Fruit fly (Drosophila melanogaster): ENCODE data around the gene CG5160.
A peak's percentile ranks its signal among the peaks of the same experiment; 100 is the strongest.

CG5160 gene

DNA sequence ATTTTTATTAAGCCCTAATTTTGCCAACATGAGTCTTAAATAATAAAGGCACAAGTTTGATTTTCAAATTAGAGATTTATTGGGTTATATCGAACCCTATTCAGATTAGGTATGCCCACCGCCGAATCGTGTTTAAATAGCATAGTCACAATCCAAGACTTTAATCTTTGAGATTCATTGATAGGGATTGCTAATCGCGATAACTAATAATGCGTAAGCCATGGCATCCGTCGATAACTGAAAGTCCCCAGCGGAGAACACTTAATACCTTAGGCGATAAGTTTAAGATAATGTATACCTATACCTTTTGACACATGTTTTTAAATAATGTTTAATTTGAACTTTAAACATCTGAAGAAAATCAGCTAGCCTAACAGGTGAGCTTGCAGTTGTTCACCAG, 36.9 kb upstream of the CG5160 start:
- TF ChIP-seq brk (GFP tag; optimal IDR thresholded peaks at IDR 0.05) (no peak), dmrt93B (GFP tag; optimal IDR thresholded peaks at IDR 0.05) (no peak), br (GFP tag; optimal IDR thresholded peaks at IDR 0.05) (no peak), psq (GFP tag; optimal IDR thresholded peaks at IDR 0.05) (no peak), Abd-B (GFP tag; optimal IDR thresholded peaks at IDR 0.05) (no peak), jim (GFP tag; optimal IDR thresholded peaks at IDR 0.05) (no peak), HLH106 (tag; optimal IDR thresholded peaks at IDR 0.05) (no peak)

DNA sequence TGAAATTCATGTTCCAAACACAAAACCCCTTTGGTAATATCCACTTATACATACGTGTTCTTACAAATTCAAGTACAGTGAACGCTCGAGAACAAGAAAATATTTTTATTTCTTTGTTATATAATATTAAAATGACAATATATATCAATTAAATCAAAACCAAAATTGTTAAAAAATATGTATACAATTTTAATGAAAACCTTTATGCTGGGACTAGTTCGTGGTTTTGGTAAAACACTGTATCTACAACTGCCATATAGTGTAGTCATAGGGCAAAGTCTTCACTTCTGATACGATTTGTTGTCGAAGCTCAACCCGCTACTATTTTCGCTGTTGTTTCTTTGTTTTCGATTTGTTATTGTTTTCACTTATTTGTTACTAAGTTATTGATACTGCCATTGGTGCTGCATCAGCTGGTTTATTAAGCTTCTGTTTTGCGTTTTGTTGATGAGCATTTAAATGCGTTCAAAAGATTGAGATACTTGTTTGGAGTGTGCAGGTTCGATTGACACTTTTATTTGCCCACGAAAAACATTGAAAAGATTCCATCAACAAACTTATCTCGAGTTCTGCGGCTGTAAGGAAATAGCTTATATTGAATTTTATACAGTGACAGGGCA, 36.3 kb upstream of the CG5160 start:
- TF ChIP-seq br (GFP tag; optimal IDR thresholded peaks at IDR 0.05) (no peak), Rel (GFP tag; optimal IDR thresholded peaks at IDR 0.05) (no peak), Rel (tag; optimal IDR thresholded peaks at IDR 0.05) (peak; percentile 4), dl (GFP tag; optimal IDR thresholded peaks at IDR 0.05; ENCODE audit: insufficient read depth in 1 of 2, partially characterized antibody in 2 of 2) (no peak), usp (GFP tag; optimal IDR thresholded peaks at IDR 0.05) (no peak), sv (GFP tag; optimal IDR thresholded peaks at IDR 0.05) (no peak), rgr (GFP tag; optimal IDR thresholded peaks at IDR 0.05) (peak; percentile 37), HLH106 (tag; optimal IDR thresholded peaks at IDR 0.05) (peak; percentile 36), woc (GFP tag; optimal IDR thresholded peaks at IDR 0.05) (no peak), fru (GFP tag; optimal IDR thresholded peaks at IDR 0.05) (peak; percentile 7), psq (GFP tag; optimal IDR thresholded peaks at IDR 0.05) (peak; percentile 7), CG9705 (GFP tag; optimal IDR thresholded peaks at IDR 0.05) (no peak), Hnf4 (GFP tag; optimal IDR thresholded peaks at IDR 0.05) (peak; percentile 62), pan (optimal IDR thresholded peaks at IDR 0.05) (no peak), Hr78 (GFP tag; optimal IDR thresholded peaks at IDR 0.05) (no peak), OdsH (GFP tag; optimal IDR thresholded peaks at IDR 0.05) (peak; percentile 50), dmrt93B (GFP tag; optimal IDR thresholded peaks at IDR 0.05) (no peak), Vsx2 (GFP tag; optimal IDR thresholded peaks at IDR 0.05; ENCODE audit: partially characterized antibody) (no peak), N (GFP tag; optimal IDR thresholded peaks at IDR 0.05) (no peak), ey (GFP tag; optimal IDR thresholded peaks at IDR 0.05) (peak; percentile 8), lola (GFP tag; optimal IDR thresholded peaks at IDR 0.05) (no peak), Hr83 (GFP tag; optimal IDR thresholded peaks at IDR 0.05; ENCODE audit: poor library complexity, severe bottlenecking) (no peak), h (GFP tag; optimal IDR thresholded peaks at IDR 0.05) (peak; percentile 3), brk (GFP tag; optimal IDR thresholded peaks at IDR 0.05) (peak; percentile 12), Abd-B (GFP tag; optimal IDR thresholded peaks at IDR 0.05) (no peak), sage (GFP tag; optimal IDR thresholded peaks at IDR 0.05) (no peak), Mio (GFP tag; optimal IDR thresholded peaks at IDR 0.05) (no peak), Jra (GFP tag; optimal IDR thresholded peaks at IDR 0.05) (no peak), dsf (GFP tag; optimal IDR thresholded peaks at IDR 0.05; ENCODE audit: borderline replicate concordance) (no peak), Sp1 (GFP tag; optimal IDR thresholded peaks at IDR 0.05) (peak; percentile 50), tai (GFP tag; optimal IDR thresholded peaks at IDR 0.05) (no peak), foxo (GFP tag; optimal IDR thresholded peaks at IDR 0.05) (peak in 1 of 2 experiments; percentile 50), CrebA (GFP tag; optimal IDR thresholded peaks at IDR 0.05; ENCODE audit: borderline replicate concordance) (no peak), Myc (optimal IDR thresholded peaks at IDR 0.05) (no peak)

DNA sequence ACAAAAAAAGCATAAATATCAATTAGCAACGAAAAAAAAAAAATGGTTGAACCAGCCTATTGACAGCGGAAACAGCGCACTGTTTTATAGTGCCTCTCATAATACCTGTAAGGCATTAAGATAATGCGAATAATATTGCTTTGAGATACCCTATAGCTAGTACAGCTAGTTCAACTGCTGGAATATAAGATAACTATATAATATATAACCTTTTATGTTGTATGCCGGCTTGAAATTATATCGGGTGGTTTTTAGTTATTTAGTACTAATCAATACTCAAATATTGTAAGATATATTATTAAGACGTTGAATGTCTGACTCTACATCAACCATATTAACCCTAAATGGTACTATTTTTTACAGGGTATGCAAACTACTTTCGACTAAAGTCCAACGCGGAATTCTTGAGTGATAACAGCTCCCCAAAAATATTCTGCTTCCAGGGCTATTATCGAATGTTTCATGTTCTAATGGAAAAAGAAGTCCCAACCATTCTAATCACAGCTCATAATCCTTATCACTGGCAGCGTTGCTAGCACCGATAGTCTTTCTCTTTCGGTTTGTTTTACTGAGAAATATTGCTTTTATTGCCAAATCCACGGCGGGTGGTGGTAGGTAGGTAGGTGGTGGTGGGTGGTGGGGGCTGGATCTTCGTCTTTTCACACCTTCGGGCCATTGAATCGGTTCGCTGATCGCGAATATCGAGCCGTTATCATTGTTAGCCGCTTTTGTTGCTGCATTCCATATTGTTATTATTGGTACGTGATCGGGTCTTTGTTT, 35.6 kb upstream of the CG5160 start:
- no peak for TF ChIP-seq brk (GFP tag; optimal IDR thresholded peaks at IDR 0.05)
- TF ChIP-seq N (GFP tag; optimal IDR thresholded peaks at IDR 0.05): no peak
- no peak for TF ChIP-seq ey (GFP tag; optimal IDR thresholded peaks at IDR 0.05)
- no peak for TF ChIP-seq tai (GFP tag; optimal IDR thresholded peaks at IDR 0.05)
- TF ChIP-seq pan (optimal IDR thresholded peaks at IDR 0.05): no peak
- peak in 1 of 2 experiments; percentile 29 for TF ChIP-seq foxo (GFP tag; optimal IDR thresholded peaks at IDR 0.05)
- TF ChIP-seq dmrt93B (GFP tag; optimal IDR thresholded peaks at IDR 0.05): no peak
- no peak for TF ChIP-seq OdsH (GFP tag; optimal IDR thresholded peaks at IDR 0.05)
- TF ChIP-seq fru (GFP tag; optimal IDR thresholded peaks at IDR 0.05): peak; percentile 42
- no peak for TF ChIP-seq CG9705 (GFP tag; optimal IDR thresholded peaks at IDR 0.05)
- no peak for TF ChIP-seq Rel (GFP tag; optimal IDR thresholded peaks at IDR 0.05)
- TF ChIP-seq Rel (tag; optimal IDR thresholded peaks at IDR 0.05): peak; percentile 5
- TF ChIP-seq woc (GFP tag; optimal IDR thresholded peaks at IDR 0.05): no peak
- TF ChIP-seq Hr83 (GFP tag; optimal IDR thresholded peaks at IDR 0.05; ENCODE audit: poor library complexity, severe bottlenecking): peak; percentile 41
- no peak for TF ChIP-seq psq (GFP tag; optimal IDR thresholded peaks at IDR 0.05)
- TF ChIP-seq h (GFP tag; optimal IDR thresholded peaks at IDR 0.05): no peak
